Worm (Caenorhabditis elegans): ENCODE measurements around the gene fbxb-72.
A peak's percentile ranks its signal among the peaks of the same experiment; 100 is the strongest.

The fbxb-72 gene

DNA sequence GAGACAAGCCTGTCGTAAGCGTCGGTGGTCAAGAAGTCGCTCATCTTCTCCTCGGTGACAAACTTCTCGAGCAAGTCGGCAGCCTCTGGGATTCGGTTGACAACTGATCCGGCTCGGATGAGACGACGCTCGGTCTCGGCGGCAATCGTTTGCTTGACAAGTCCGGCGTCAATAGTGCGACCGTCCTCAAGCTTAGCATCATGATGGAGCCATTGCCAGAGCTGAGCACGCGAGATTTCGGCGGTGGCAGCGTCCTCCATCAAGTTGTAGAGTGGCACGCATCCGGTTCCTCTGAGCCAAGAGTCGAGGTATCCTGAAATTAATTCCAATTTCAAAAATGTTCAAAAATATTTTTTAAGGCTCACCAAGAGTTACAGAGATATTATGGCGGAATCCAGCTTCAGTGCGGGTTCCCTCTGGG, 728 bp upstream of the fbxb-72 start:
- TF ChIP-seq mep-1 (tag; optimal IDR thresholded peaks at IDR 0.05): no peak
- TF ChIP-seq nhr-76 (tag; optimal IDR thresholded peaks at IDR 0.05): no peak
- TF ChIP-seq nhr-12 (tag; optimal IDR thresholded peaks at IDR 0.05): no peak
- TF ChIP-seq C04F5.9 (tag; optimal IDR thresholded peaks at IDR 0.05): no peak
- TF ChIP-seq isw-1 (GFP tag; IDR thresholded peaks at IDR 0.05): no peak
- no peak for TF ChIP-seq lin-35 (GFP tag; optimal IDR thresholded peaks at IDR 0.05)
- no peak for TF ChIP-seq nhr-85 (tag)
- TF ChIP-seq grh-1 (GFP tag; IDR thresholded peaks at IDR 0.05): no peak
- no peak for TF ChIP-seq swsn-7 (tag; optimal IDR thresholded peaks at IDR 0.05)
- TF ChIP-seq lin-14 (GFP tag; optimal IDR thresholded peaks at IDR 0.05): no peak
- TF ChIP-seq alr-1 (tag; optimal IDR thresholded peaks at IDR 0.05; ENCODE audit: borderline replicate concordance): no peak
- no peak for TF ChIP-seq fkh-4 (tag; optimal IDR thresholded peaks at IDR 0.05; ENCODE audit: borderline replicate concordance)
- no peak for TF ChIP-seq nhr-11 (tag; optimal IDR thresholded peaks at IDR 0.05)
- TF ChIP-seq vab-15 (tag; optimal IDR thresholded peaks at IDR 0.05): no peak
- TF ChIP-seq hpl-2 (GFP tag; optimal IDR thresholded peaks at IDR 0.05): no peak
- peak; percentile 9 for TF ChIP-seq rnt-1 (tag; optimal IDR thresholded peaks at IDR 0.05)
- TF ChIP-seq nhr-20 (tag; optimal IDR thresholded peaks at IDR 0.05): no peak
- TF ChIP-seq ztf-4 (tag; optimal IDR thresholded peaks at IDR 0.05): no peak
- TF ChIP-seq sptf-1 (tag; optimal IDR thresholded peaks at IDR 0.05): no peak
- no peak for TF ChIP-seq unc-30 (tag; optimal IDR thresholded peaks at IDR 0.05)
- TF ChIP-seq efl-1 (optimal IDR thresholded peaks at IDR 0.05): no peak
- TF ChIP-seq efl-1 (GFP tag; optimal IDR thresholded peaks at IDR 0.05 in 1 of 2): peak in 1 of 2 experiments; percentile 93
- TF ChIP-seq mdl-1 (tag; optimal IDR thresholded peaks at IDR 0.05): no peak
- no peak for TF ChIP-seq ceh-90 (tag; optimal IDR thresholded peaks at IDR 0.05)
- TF ChIP-seq dpl-1 (GFP tag; optimal IDR thresholded peaks at IDR 0.05): no peak
- TF ChIP-seq hlh-4 (tag; optimal IDR thresholded peaks at IDR 0.05): no peak
- TF ChIP-seq blmp-1 (tag; optimal IDR thresholded peaks at IDR 0.05): no peak
- peak; percentile 8 for TF ChIP-seq elt-2 (tag; optimal IDR thresholded peaks at IDR 0.05)
- no peak for TF ChIP-seq unc-130 (tag; optimal IDR thresholded peaks at IDR 0.05)
- no peak for TF ChIP-seq ceh-63 (GFP tag; optimal IDR thresholded peaks at IDR 0.05)
- TF ChIP-seq sup-37 (GFP tag; optimal IDR thresholded peaks at IDR 0.05): no peak
- no peak for TF ChIP-seq hlh-17 (GFP tag; optimal IDR thresholded peaks at IDR 0.05; ENCODE audit: borderline replicate concordance)
- TF ChIP-seq nhr-237 (tag; optimal IDR thresholded peaks at IDR 0.05): no peak
- TF ChIP-seq ama-1 (optimal IDR thresholded peaks at IDR 0.05): peak; percentile 60
- TF ChIP-seq lir-3 (tag; optimal IDR thresholded peaks at IDR 0.05; ENCODE audit: poor library complexity): peak; percentile 10
- TF ChIP-seq ztf-11 (tag; optimal IDR thresholded peaks at IDR 0.05): no peak
- TF ChIP-seq lin-13 (GFP tag; optimal IDR thresholded peaks at IDR 0.05): no peak
- no peak for TF ChIP-seq nhr-71 (tag; optimal IDR thresholded peaks at IDR 0.05)
- TF ChIP-seq ceh-88 (GFP tag; IDR thresholded peaks at IDR 0.05): no peak
- no peak for TF ChIP-seq egl-27 (tag; optimal IDR thresholded peaks at IDR 0.05)
- no peak for TF ChIP-seq ceh-82 (tag; optimal IDR thresholded peaks at IDR 0.05)
- TF ChIP-seq unc-62 (GFP tag; optimal IDR thresholded peaks at IDR 0.05): no peak
- no peak for TF ChIP-seq skn-1 (tag; optimal IDR thresholded peaks at IDR 0.05)
- no peak for TF ChIP-seq lsy-2 (tag; optimal IDR thresholded peaks at IDR 0.05)
- no peak for TF ChIP-seq mef-2 (tag; optimal IDR thresholded peaks at IDR 0.05)
- no peak for TF ChIP-seq nhr-77 (tag; optimal IDR thresholded peaks at IDR 0.05)
- no peak for TF ChIP-seq sox-4 (tag; optimal IDR thresholded peaks at IDR 0.05)
- TF ChIP-seq aha-1 (tag; optimal IDR thresholded peaks at IDR 0.05): no peak
- no peak for TF ChIP-seq nhr-47 (tag; optimal IDR thresholded peaks at IDR 0.05)
- peak; percentile 97 for TF ChIP-seq aly-2 (tag; optimal IDR thresholded peaks at IDR 0.05)
- TF ChIP-seq unc-86 (tag; optimal IDR thresholded peaks at IDR 0.05): no peak
- no peak for TF ChIP-seq efl-3 (GFP tag; optimal IDR thresholded peaks at IDR 0.05)
- peak; percentile 56 for TF ChIP-seq nhr-90 (tag; optimal IDR thresholded peaks at IDR 0.05; ENCODE audit: poor library complexity)
- no peak for TF ChIP-seq jun-1 (tag; optimal IDR thresholded peaks at IDR 0.05)

Data from whole organism, L1 larva.